Worm (Caenorhabditis elegans): Measurements from ENCODE around the gene Y59A8A.8.
"Not testable (repeated sequence)": the region's sequence is repeated elsewhere in the genome, so short reads cannot be mapped to it uniquely, and the experiment has no call there.

Gene Y59A8A.8

ce11 chrV:17865309-17865708 is at the start of gene Y59A8A.8:
TSS of gene Y59A8A.8 (plus strand) at chrV:17865609.
- TF ChIP-seq F10B5.3 (tag; optimal IDR thresholded peaks at IDR 0.05); mxl-2 (GFP tag; conservative IDR thresholded peaks at IDR 0.05); ZK337.2 (GFP tag; IDR thresholded peaks at IDR 0.05): not testable (repeated sequence)

ce11 chrV:17818567-17818966 is 46.8 kb upstream of the Y59A8A.8 start, which contains the start of gene srh-298:
TSS of gene srh-298 (plus strand) at chrV:17818867.
- no peak for TF ChIP-seq tag-97 (GFP tag; IDR thresholded peaks at IDR 0.05)
- peak in 1 of 2 experiments; percentile 26 for TF ChIP-seq unc-62 (GFP tag; optimal IDR thresholded peaks at IDR 0.05 in 1 of 2)
- no peak for TF ChIP-seq unc-62 (tag; optimal IDR thresholded peaks at IDR 0.05)

ce11 chrV:17819704-17820103 is 45.7 kb upstream of the Y59A8A.8 start:
- TF ChIP-seq nhr-10 (tag; optimal IDR thresholded peaks at IDR 0.05): no peak
- no peak for TF ChIP-seq dmd-8 (GFP tag; IDR thresholded peaks at IDR 0.05)
- TF ChIP-seq set-16 (GFP tag; IDR thresholded peaks at IDR 0.05): peak; percentile 73
- no peak for TF ChIP-seq ZK337.2 (GFP tag; IDR thresholded peaks at IDR 0.05)
- no peak for TF ChIP-seq mxl-3 (GFP tag; optimal IDR thresholded peaks at IDR 0.05)
- TF ChIP-seq T20F7.1 (GFP tag; optimal IDR thresholded peaks at IDR 0.05): no peak
- TF ChIP-seq jun-1 (tag; optimal IDR thresholded peaks at IDR 0.05): no peak
- no peak for TF ChIP-seq unc-39 (tag; optimal IDR thresholded peaks at IDR 0.05)
- no peak for TF ChIP-seq zip-11 (GFP tag; IDR thresholded peaks at IDR 0.05)
- TF ChIP-seq fkh-10 (GFP tag; optimal IDR thresholded peaks at IDR 0.05): no peak
- no peak for TF ChIP-seq hlh-11 (tag; optimal IDR thresholded peaks at IDR 0.05)
- no peak for TF ChIP-seq egl-27 (tag; optimal IDR thresholded peaks at IDR 0.05)
- TF ChIP-seq egl-43 (GFP tag; IDR thresholded peaks at IDR 0.05): peak; percentile 68; the same call in 1 of the 2 replicates
- TF ChIP-seq ZK546.5 (tag; optimal IDR thresholded peaks at IDR 0.05): no peak
- TF ChIP-seq F10B5.3 (tag; optimal IDR thresholded peaks at IDR 0.05): no peak

- no peak for TF ChIP-seq ces-1 (GFP tag; optimal IDR thresholded peaks at IDR 0.05)
- TF ChIP-seq sdz-12 (GFP tag; optimal IDR thresholded peaks at IDR 0.05): no peak
- TF ChIP-seq unc-62 (GFP tag; optimal IDR thresholded peaks at IDR 0.05 in 1 of 2): peak in 1 of 2 experiments; percentile 10
- TF ChIP-seq unc-62 (tag; optimal IDR thresholded peaks at IDR 0.05): no peak
- TF ChIP-seq Y48G9A.11 (GFP tag; IDR thresholded peaks at IDR 0.05): no peak
- no peak for TF ChIP-seq Y105C5A.15 (GFP tag; IDR thresholded peaks at IDR 0.05)
- TF ChIP-seq egl-43 (GFP tag; IDR thresholded peaks at IDR 0.05): no peak
- TF ChIP-seq aha-1 (tag): peak; percentile 17
- no peak for TF ChIP-seq nhr-25 (tag; optimal IDR thresholded peaks at IDR 0.05; ENCODE audit: borderline replicate concordance, insufficient read depth)
- no peak for TF ChIP-seq lin-15B (tag; optimal IDR thresholded peaks at IDR 0.05)
- no peak for TF ChIP-seq nhr-10 (tag; optimal IDR thresholded peaks at IDR 0.05)
- no peak for TF ChIP-seq ceh-62 (tag; optimal IDR thresholded peaks at IDR 0.05)
- no peak for TF ChIP-seq ctbp-1 (GFP tag; IDR thresholded peaks at IDR 0.05)
- TF ChIP-seq zip-11 (GFP tag; IDR thresholded peaks at IDR 0.05): no peak
- TF ChIP-seq arid-1 (GFP tag; conservative IDR thresholded peaks at IDR 0.05): no peak
- TF ChIP-seq hlh-30 (tag; optimal IDR thresholded peaks at IDR 0.05; ENCODE audit: insufficient read depth): no peak
Observed at ce11 chrV:17821805-17822204, 43.6 kb upstream of the Y59A8A.8 start, which contains the start of gene srh-300. TSS of gene srh-300 (plus strand) at chrV:17822105.

- TF ChIP-seq T20F7.1 (GFP tag; optimal IDR thresholded peaks at IDR 0.05) (no peak), unc-62 (GFP tag; optimal IDR thresholded peaks at IDR 0.05 in 1 of 2) (peak in 1 of 2 experiments; percentile 54), unc-62 (tag; optimal IDR thresholded peaks at IDR 0.05) (no peak), tag-97 (GFP tag; IDR thresholded peaks at IDR 0.05) (no peak), gei-8 (GFP tag; optimal IDR thresholded peaks at IDR 0.05) (no peak), snpc-4 (tag; optimal IDR thresholded peaks at IDR 0.05) (no peak)
Observed at ce11 chrV:17824610-17825009, 40.8 kb upstream of the Y59A8A.8 start, which contains the start of gene srh-301. TSS of gene srh-301 (plus strand) at chrV:17824910.
